Fruit fly (Drosophila melanogaster) whole organism, embryonic: ENCODE results near the gene CG14883.

Experiments used
- CG12236 ChIP-seq: fragments of 200-800 bp; sonication (Bioruptor generic); optimal IDR thresholded peaks from 2 replicates; lab custom pipeline; 2016; ENCODE audit warnings: missing biosample characterization, missing genetic modification characterization
- TFAM ChIP-seq: fragments of 200-800 bp; sonication (Bioruptor generic); optimal IDR thresholded peaks from 2 replicates; lab custom pipeline; 2017; ENCODE audit warnings: missing biosample characterization, missing genetic modification characterization, inconsistent platforms
- slou ChIP-seq: fragments of 200-800 bp; sonication (Bioruptor generic); optimal IDR thresholded peaks from 3 replicates; lab custom pipeline; 2016; ENCODE audit warnings: missing biosample characterization, missing genetic modification characterization

DNA sequence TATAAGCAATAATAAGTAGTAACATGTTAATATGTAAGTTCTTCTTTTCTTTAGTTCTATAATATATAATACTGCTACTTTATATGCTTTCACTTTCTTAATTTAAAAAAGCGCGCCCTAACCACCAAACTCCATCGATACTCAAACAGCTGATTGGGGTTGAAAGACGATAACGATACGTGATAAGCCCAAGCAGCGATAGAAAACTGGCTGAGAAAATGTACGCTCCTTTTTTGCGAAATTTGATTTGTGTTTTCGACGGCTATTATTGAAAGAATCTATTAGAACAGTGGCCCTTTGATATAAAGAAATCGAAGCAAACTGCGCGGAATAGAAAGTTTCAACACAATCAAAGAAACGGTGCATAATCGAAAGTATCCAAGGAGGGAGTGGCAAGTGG is at the start of gene CG14883:
- TF ChIP-seq TFAM (GFP tag; lab: Kevin White, UChicago) (no peak), CG12236 (no peak), slou (GFP tag; lab: Kevin White, UChicago) (no peak)
